Worm (Caenorhabditis elegans) whole organism, midembryonic: Measurements from ENCODE around the gene C17B7.10.

ENCODE experiments used
- T22C8.4 ChIP-seq: fragments of 200-800 bp; sonication (Bioruptor generic); IDR thresholded peaks from 2 replicates; pipeline ENCODE4 v1.3.6; 2022; ENCODE audit warnings: missing genetic modification characterization, missing compliant biosample characterization
- cog-1 ChIP-seq: sonication (generic microtip); optimal IDR thresholded peaks from 2 replicates; lab custom pipeline; 2016; ENCODE audit warnings: missing genetic modification characterization, missing compliant biosample characterization
- flt-1 ChIP-seq: fragments of 200-800 bp; sonication (Bioruptor generic); IDR thresholded peaks from 2 replicates; pipeline ENCODE4 v1.3.6; 2022; ENCODE audit warnings: missing genetic modification characterization, missing compliant biosample characterization
- klf-2 ChIP-seq: fragments of 200-800 bp; sonication (Bioruptor generic); conservative IDR thresholded peaks from 2 replicates; pipeline ENCODE4 v1.3.6; 2022; ENCODE audit warnings: missing genetic modification reagents, missing genetic modification characterization, missing compliant biosample characterization
- med-1 ChIP-seq: sonication (generic microtip); optimal IDR thresholded peaks from 2 replicates; lab custom pipeline; 2017; ENCODE audit warnings: missing genetic modification characterization, mild to moderate bottlenecking, missing compliant biosample characterization, antibody characterized with exemption, missing genetic modification reagents; ENCODE audit not compliant: insufficient read depth
- ref-1 ChIP-seq: fragments of 200-800 bp; sonication (Bioruptor generic); conservative IDR thresholded peaks from 2 replicates; pipeline ENCODE4 v1.3.6; 2022; ENCODE audit warnings: missing genetic modification reagents, missing genetic modification characterization, missing compliant biosample characterization
- tab-1 ChIP-seq: fragments of 200-800 bp; sonication (Bioruptor generic); IDR thresholded peaks from 2 replicates; pipeline ENCODE4 v1.3.6; 2022; ENCODE audit warnings: missing genetic modification characterization, missing compliant biosample characterization
- ztf-23 ChIP-seq: fragments of 200-800 bp; sonication (Bioruptor generic); IDR thresholded peaks from 2 replicates; pipeline ENCODE4 v1.3.6; 2022; ENCODE audit warnings: missing genetic modification reagents, missing genetic modification characterization, missing compliant biosample characterization
- ztf-29 ChIP-seq: fragments of 200-800 bp; sonication (Bioruptor generic); IDR thresholded peaks from 2 replicates; pipeline ENCODE4 v1.3.6; 2022; ENCODE audit warnings: missing genetic modification reagents, missing genetic modification characterization, missing compliant biosample characterization

The C17B7.10 gene

ce11 chrV:3332023-3332422 lies 9.8 kb downstream of the C17B7.10 start, which contains the start of gene C17B7.9:
Gene C17B7.9, minus strand, starts transcription at chrV:3332123.
- no peak for TF ChIP-seq ref-1 (GFP tag; lab: Robert Waterston, UW)
- TF ChIP-seq med-1 (GFP tag; lab: Kevin White, UChicago), result no peak
- TF ChIP-seq cog-1, result no peak
- no peak for TF ChIP-seq ztf-29
- no peak for TF ChIP-seq ztf-23
- TF ChIP-seq tab-1 (GFP tag; lab: Robert Waterston, UW), result no peak
- no peak for TF ChIP-seq klf-2 (GFP tag; lab: Robert Waterston, UW)
- TF ChIP-seq T22C8.4 (GFP tag; lab: Robert Waterston, UW), result no peak
- TF ChIP-seq flt-1 (GFP tag; lab: Robert Waterston, UW), result no peak

- TF ChIP-seq klf-2 (GFP tag; lab: Robert Waterston, UW) (no peak), ref-1 (GFP tag; lab: Robert Waterston, UW) (no peak), ztf-29 (no peak), med-1 (GFP tag; lab: Kevin White, UChicago) (no peak), ztf-23 (no peak), cog-1 (no peak), T22C8.4 (GFP tag; lab: Robert Waterston, UW) (no peak), flt-1 (GFP tag; lab: Robert Waterston, UW) (no peak), tab-1 (GFP tag; lab: Robert Waterston, UW) (no peak)
Observed at ce11 chrV:3324178-3324577, 17.6 kb downstream of the C17B7.10 start, which contains the start of gene C17B7.8. Gene C17B7.8, minus strand, starts transcription at chrV:3324278.

ce11 chrV:3320432-3320831 lies 21.4 kb downstream of the C17B7.10 start, which contains the start of gene C17B7.14:
Gene C17B7.14, minus strand, starts transcription at chrV:3320532.
- TF ChIP-seq tab-1 (GFP tag; lab: Robert Waterston, UW) (no peak), ref-1 (GFP tag; lab: Robert Waterston, UW) (no peak), flt-1 (GFP tag; lab: Robert Waterston, UW) (no peak), cog-1 (no peak), ztf-23 (no peak), klf-2 (GFP tag; lab: Robert Waterston, UW) (no peak), ztf-29 (no peak), med-1 (GFP tag; lab: Kevin White, UChicago) (no peak), T22C8.4 (GFP tag; lab: Robert Waterston, UW) (no peak)

- no peak for TF ChIP-seq cog-1
- no peak for TF ChIP-seq klf-2 (GFP tag; lab: Robert Waterston, UW)
- no peak for TF ChIP-seq ztf-23
- TF ChIP-seq tab-1 (GFP tag; lab: Robert Waterston, UW), result no peak
- TF ChIP-seq ref-1 (GFP tag; lab: Robert Waterston, UW), result no peak
- TF ChIP-seq med-1 (GFP tag; lab: Kevin White, UChicago), result no peak
- TF ChIP-seq flt-1 (GFP tag; lab: Robert Waterston, UW), result no peak
Observed at ce11 chrV:3320005-3320404, 21.8 kb downstream of the C17B7.10 start, which contains the start of gene F35F10.14. Gene F35F10.14, minus strand, starts transcription at chrV:3320105.

ce11 chrV:3318975-3319374 lies 22.8 kb downstream of the C17B7.10 start, which contains the start of gene F35F10.13:
Gene F35F10.13, minus strand, starts transcription at chrV:3319075.
- TF ChIP-seq flt-1 (GFP tag; lab: Robert Waterston, UW) (no peak), ref-1 (GFP tag; lab: Robert Waterston, UW) (no peak), med-1 (GFP tag; lab: Kevin White, UChicago) (no peak), klf-2 (GFP tag; lab: Robert Waterston, UW) (no peak), cog-1 (no peak), tab-1 (GFP tag; lab: Robert Waterston, UW) (no peak), ztf-23 (no peak)

- TF ChIP-seq flt-1 (GFP tag; lab: Robert Waterston, UW) (no peak), med-1 (GFP tag; lab: Kevin White, UChicago) (no peak), klf-2 (GFP tag; lab: Robert Waterston, UW) (no peak), tab-1 (GFP tag; lab: Robert Waterston, UW) (no peak), ztf-29 (no peak), ztf-23 (no peak), cog-1 (no peak), T22C8.4 (GFP tag; lab: Robert Waterston, UW) (no peak), ref-1 (GFP tag; lab: Robert Waterston, UW) (no peak)
Observed at ce11 chrV:3316108-3316507, 25.7 kb downstream of the C17B7.10 start, which contains the start of gene F35F10.1. Gene F35F10.1, plus strand, starts transcription at chrV:3316307.

- TF ChIP-seq med-1 (GFP tag; lab: Kevin White, UChicago) (no peak), ztf-23 (no peak), cog-1 (no peak), ref-1 (GFP tag; lab: Robert Waterston, UW) (no peak)
Observed at ce11 chrV:3315308-3315707, 26.5 kb downstream of the C17B7.10 start, which contains the start of gene arrd-19. Gene arrd-19, minus strand, starts transcription at chrV:3315516.

- TF ChIP-seq cog-1 (no peak), tab-1 (GFP tag; lab: Robert Waterston, UW) (no peak), T22C8.4 (GFP tag; lab: Robert Waterston, UW) (no peak), med-1 (GFP tag; lab: Kevin White, UChicago) (no peak), klf-2 (GFP tag; lab: Robert Waterston, UW) (no peak)
Observed at ce11 chrV:3312067-3312666, 29.6 kb downstream of the C17B7.10 start, which contains the start of gene arrd-18. Gene arrd-18, minus strand, starts transcription at chrV:3312117.

- TF ChIP-seq klf-2 (GFP tag; lab: Robert Waterston, UW) (no peak), med-1 (GFP tag; lab: Kevin White, UChicago) (no peak), tab-1 (GFP tag; lab: Robert Waterston, UW) (no peak), flt-1 (GFP tag; lab: Robert Waterston, UW) (no peak), ztf-23 (no peak), ref-1 (GFP tag; lab: Robert Waterston, UW) (no peak), cog-1 (no peak), T22C8.4 (GFP tag; lab: Robert Waterston, UW) (no peak), ztf-29 (no peak)
Observed at ce11 chrV:3308169-3308568, 33.6 kb downstream of the C17B7.10 start, which contains the start of gene srbc-3. Gene srbc-3, plus strand, starts transcription at chrV:3308469.
